Worm (Caenorhabditis elegans): ENCODE measurements around the gene emb-1.

DNA sequence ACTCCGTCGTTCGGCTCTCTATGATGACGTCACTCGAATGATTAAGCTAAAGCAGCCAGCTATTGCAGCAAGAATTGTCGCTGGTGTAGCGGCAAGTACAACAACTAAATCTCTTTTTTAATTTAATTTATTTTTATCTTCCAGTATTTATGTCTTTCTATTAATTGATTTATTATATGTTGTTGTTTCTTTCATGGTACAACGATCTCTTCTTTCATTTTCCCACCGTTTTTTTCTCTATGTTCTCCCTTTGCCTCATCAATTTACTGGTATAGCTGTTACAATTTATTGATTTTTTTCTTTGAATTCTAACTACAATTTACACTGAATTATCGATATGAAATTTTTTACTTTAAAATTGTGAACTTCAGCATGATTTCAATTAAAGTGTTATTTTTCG, 22.5 kb downstream of the emb-1 start, which contains the start of gene moc-6:
- no peak for TF ChIP-seq daf-8 (GFP tag; IDR thresholded peaks at IDR 0.05)
- TF ChIP-seq ceh-20 (GFP tag; IDR thresholded peaks at IDR 0.05) = no peak
- TF ChIP-seq ceh-44 (GFP tag; IDR thresholded peaks at IDR 0.05) = no peak
- TF ChIP-seq nhr-11 (tag; optimal IDR thresholded peaks at IDR 0.05) = no peak
- no peak for TF ChIP-seq fkh-10 (GFP tag; optimal IDR thresholded peaks at IDR 0.05)
- TF ChIP-seq pha-4 (GFP tag; IDR thresholded peaks at IDR 0.05) = no peak
- TF ChIP-seq pha-4 (tag; optimal IDR thresholded peaks at IDR 0.05) = no peak
- TF ChIP-seq D1046.2 (GFP tag; IDR thresholded peaks at IDR 0.05) = no peak
- no peak for TF ChIP-seq tra-1 (GFP tag; IDR thresholded peaks at IDR 0.05)
- TF ChIP-seq lin-13 (GFP tag; optimal IDR thresholded peaks at IDR 0.05) = no peak
- TF ChIP-seq Y5F2A.4 (GFP tag; optimal IDR thresholded peaks at IDR 0.05) = no peak
- TF ChIP-seq lin-15B (tag; optimal IDR thresholded peaks at IDR 0.05) = no peak
- no peak for TF ChIP-seq ces-1 (GFP tag; optimal IDR thresholded peaks at IDR 0.05)
- TF ChIP-seq snpc-4 (tag; optimal IDR thresholded peaks at IDR 0.05) = no peak
- no peak for TF ChIP-seq nhr-77 (tag; optimal IDR thresholded peaks at IDR 0.05)

Measured in whole organism, L4 larva.